In the genomic region with DNA sequence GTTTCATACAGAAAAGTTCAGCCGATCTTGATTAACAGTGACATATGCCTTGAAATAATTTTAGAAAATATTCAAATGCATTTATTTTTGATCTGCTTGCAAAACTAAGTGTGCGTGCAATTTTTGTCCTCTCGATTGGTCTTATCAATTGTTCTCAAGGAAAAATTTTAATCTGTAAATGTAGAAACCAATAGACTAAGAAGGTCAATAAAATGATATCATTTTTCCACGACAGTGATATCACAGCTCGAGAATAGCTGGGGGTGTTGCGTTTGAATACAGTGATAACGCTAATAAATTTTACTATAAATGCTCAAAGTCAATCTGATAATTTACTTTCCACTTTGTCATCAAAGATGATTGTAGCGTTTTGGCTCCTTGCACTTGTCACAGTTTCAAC, we compare ENCODE assay signal across 1 worm cellular context.
TF ChIP-seq lines count a peak whose summit lies in the region.

A gene (plus strand): TSS at position 335 of the 400 bp plus-strand sequence.

TF ChIP-seq in whole organism, L4 larva, 104 proteins besides CTCF, POLR2A, EP300 and RAD21 (continued from another document):
- TF ChIP-seq dmd-6 (GFP tag; IDR thresholded peaks at IDR 0.05; lab: Robert Waterston, UW), result peak; percentile 64; the same call in 1 of the 2 replicates
- peak; percentile 54; the same call in 1 of the 2 replicates for TF ChIP-seq php-3 (GFP tag; IDR thresholded peaks at IDR 0.05; lab: Robert Waterston, UW)
- no peak for TF ChIP-seq saeg-2 (GFP tag; IDR thresholded peaks at IDR 0.05; lab: Robert Waterston, UW)
- no peak for TF ChIP-seq vab-7 (GFP tag; IDR thresholded peaks at IDR 0.05; lab: Robert Waterston, UW)
- TF ChIP-seq nhr-6 (tag; optimal IDR thresholded peaks at IDR 0.05; lab: Kevin White, UChicago), result no peak
- TF ChIP-seq attf-4 (tag; optimal IDR thresholded peaks at IDR 0.05; lab: Kevin White, UChicago), result no peak
- TF ChIP-seq unc-130 (GFP tag; optimal IDR thresholded peaks at IDR 0.05; lab: Kevin White, UChicago), result no peak
- no peak for TF ChIP-seq tra-1 (GFP tag; IDR thresholded peaks at IDR 0.05; lab: Robert Waterston, UW)
